Worm (Caenorhabditis elegans) whole organism, young adult: ENCODE measurements around the gene cdc-48.1.

Experiments
- B0019.2 ChIP-seq: fragments of 200-800 bp; sonication (Bioruptor generic); conservative IDR thresholded peaks from 2 replicates; pipeline ENCODE4 v1.3.6; 2022; ENCODE audit warnings: missing genetic modification reagents, missing genetic modification characterization, missing compliant biosample characterization
- B0261.1 ChIP-seq: sonication (generic microtip); optimal IDR thresholded peaks from 2 replicates; lab custom pipeline; 2016; ENCODE audit warnings: mild to moderate bottlenecking, missing genetic modification characterization, moderate library complexity, missing compliant biosample characterization
- B0336.3 ChIP-seq: fragments of 200-800 bp; sonication (Bioruptor generic); IDR thresholded peaks from 2 replicates; pipeline ENCODE4 v1.3.6; 2022; ENCODE audit warnings: missing genetic modification characterization, missing compliant biosample characterization
- C06A6.2 ChIP-seq: fragments of 200-800 bp; sonication (Bioruptor generic); conservative IDR thresholded peaks from 2 replicates; pipeline ENCODE4 v1.3.6; 2022; ENCODE audit warnings: missing genetic modification characterization, missing compliant biosample characterization
- C17E4.6 ChIP-seq: fragments of 200-800 bp; sonication (Bioruptor generic); IDR thresholded peaks from 2 replicates; pipeline ENCODE4 v1.3.6; 2022; ENCODE audit warnings: missing genetic modification reagents, missing genetic modification characterization, missing compliant biosample characterization
- F33H1.4 ChIP-seq: fragments of 200-800 bp; sonication (Bioruptor generic); IDR thresholded peaks from 2 replicates; pipeline ENCODE4 v1.3.6; 2022; ENCODE audit warnings: missing genetic modification reagents, missing genetic modification characterization, missing compliant biosample characterization
- T07F8.4 ChIP-seq: sonication (generic microtip); optimal IDR thresholded peaks from 2 replicates; lab custom pipeline; 2016; ENCODE audit warnings: mild to moderate bottlenecking, missing genetic modification characterization, moderate library complexity, missing compliant biosample characterization
- Y67H2A.10 ChIP-seq: fragments of 200-800 bp; sonication (Bioruptor generic); conservative IDR thresholded peaks from 2 replicates; pipeline ENCODE4 v1.3.6; 2022; ENCODE audit warnings: missing genetic modification reagents, missing genetic modification characterization, missing compliant biosample characterization
- Y79H2A.3 ChIP-seq: fragments of 200-800 bp; sonication (Bioruptor generic); conservative IDR thresholded peaks from 2 replicates; pipeline ENCODE4 v1.3.6; 2022; ENCODE audit warnings: missing genetic modification reagents, missing genetic modification characterization, missing compliant biosample characterization
- akir-1 ChIP-seq: fragments of 200-800 bp; sonication (Bioruptor generic); optimal IDR thresholded peaks from 2 replicates; lab custom pipeline; 2018; ENCODE audit warnings: mild to moderate bottlenecking, missing genetic modification characterization, moderate library complexity, missing compliant biosample characterization
- ama-1 ChIP-seq, 3 experiments: fragments of 150-350 bp in 1 of 3; sonication (generic microtip) in 2 of 3; optimal IDR thresholded peaks; 2 replicates each; lab custom pipeline; 2014 to 2018; ENCODE audit warnings: missing biosample characterization in 2 of 3, missing genetic modification characterization in 2 of 3, missing genetic modification reagents in 2 of 3
- aptf-2 ChIP-seq: fragments of 200-800 bp; sonication (Bioruptor generic); conservative IDR thresholded peaks from 2 replicates; pipeline ENCODE4 v1.3.6; 2022; ENCODE audit warnings: missing genetic modification reagents, missing genetic modification characterization, missing compliant biosample characterization
- aptf-3 ChIP-seq: fragments of 200-800 bp; sonication (Bioruptor generic); IDR thresholded peaks from 2 replicates; pipeline ENCODE4 v1.3.6; 2022; ENCODE audit warnings: missing genetic modification characterization, missing compliant biosample characterization
- athp-1 ChIP-seq: sonication (generic microtip); optimal IDR thresholded peaks from 2 replicates; lab custom pipeline; 2017; ENCODE audit warnings: mild to moderate bottlenecking, missing genetic modification characterization, missing compliant biosample characterization
- attf-5 ChIP-seq: fragments of 200-800 bp; sonication (Bioruptor generic); optimal IDR thresholded peaks from 2 replicates; lab custom pipeline; 2018; ENCODE audit warnings: mild to moderate bottlenecking, missing genetic modification characterization, missing compliant biosample characterization
- ceh-100 ChIP-seq: fragments of 200-800 bp; sonication (Bioruptor generic); IDR thresholded peaks from 2 replicates; pipeline ENCODE4 v1.3.6; 2022; ENCODE audit warnings: missing genetic modification reagents, missing genetic modification characterization, missing compliant biosample characterization
- chd-7 ChIP-seq: sonication (generic microtip); optimal IDR thresholded peaks from 2 replicates; lab custom pipeline; 2016; ENCODE audit warnings: mild to moderate bottlenecking, missing genetic modification characterization, moderate library complexity, missing compliant biosample characterization
- egl-18 ChIP-seq: fragments of 200-800 bp; sonication (Bioruptor generic); IDR thresholded peaks from 2 replicates; pipeline ENCODE4 v1.3.6; 2022; ENCODE audit warnings: missing genetic modification reagents, missing genetic modification characterization, missing compliant biosample characterization
- egrh-3 ChIP-seq: fragments of 200-800 bp; sonication (Bioruptor generic); IDR thresholded peaks from 2 replicates; pipeline ENCODE4 v1.3.6; 2022; ENCODE audit warnings: missing genetic modification reagents, missing genetic modification characterization, missing compliant biosample characterization
- ets-4 ChIP-seq: fragments of 200-800 bp; sonication (Bioruptor generic); optimal IDR thresholded peaks from 2 replicates; lab custom pipeline; 2018; ENCODE audit warnings: mild to moderate bottlenecking, missing genetic modification characterization, missing compliant biosample characterization
- gei-17 ChIP-seq: fragments of 200-800 bp; sonication (Bioruptor generic); optimal IDR thresholded peaks from 2 replicates; lab custom pipeline; 2018; ENCODE audit warnings: mild to moderate bottlenecking, missing genetic modification characterization, missing compliant biosample characterization
- hlh-12 ChIP-seq: sonication (generic microtip); optimal IDR thresholded peaks from 2 replicates; lab custom pipeline; 2016; ENCODE audit warnings: missing genetic modification characterization, missing compliant biosample characterization
- hlh-26 ChIP-seq: fragments of 200-800 bp; sonication (Bioruptor generic); conservative IDR thresholded peaks from 2 replicates; pipeline ENCODE4 v1.3.6; 2022; ENCODE audit warnings: missing genetic modification reagents, missing genetic modification characterization, missing compliant biosample characterization
- hsf-1 ChIP-seq: fragments of 200-800 bp; sonication (Bioruptor generic); IDR thresholded peaks from 2 replicates; pipeline ENCODE4 v1.3.6; 2022; ENCODE audit warnings: missing genetic modification reagents, missing genetic modification characterization, missing compliant biosample characterization
- lin-35 ChIP-seq, 3 experiments: fragments of 150-350 bp in 2 of 3; sonication (generic microtip) in 1 of 3; optimal IDR thresholded peaks; 2 replicates each; lab custom pipeline; 2014 to 2018; ENCODE audit warnings: missing biosample characterization in 3 of 3, missing genetic modification characterization in 3 of 3, missing genetic modification reagents in 3 of 3
- lin-54 ChIP-seq: fragments of 200-800 bp; sonication (Bioruptor generic); optimal IDR thresholded peaks from 2 replicates; lab custom pipeline; 2018; ENCODE audit warnings: mild to moderate bottlenecking, missing genetic modification characterization, missing compliant biosample characterization
- lsl-1 ChIP-seq: fragments of 200-800 bp; sonication (Bioruptor generic); optimal IDR thresholded peaks from 2 replicates; lab custom pipeline; 2018; ENCODE audit warnings: mild to moderate bottlenecking, missing genetic modification characterization, moderate library complexity, missing compliant biosample characterization
- lsy-27 ChIP-seq: sonication (generic microtip); optimal IDR thresholded peaks from 2 replicates; lab custom pipeline; 2017; ENCODE audit warnings: missing genetic modification characterization, mild to moderate bottlenecking, missing compliant biosample characterization, antibody characterized with exemption, missing genotype, borderline replicate concordance; ENCODE audit not compliant: insufficient read depth
- madf-10 ChIP-seq: sonication (generic microtip); optimal IDR thresholded peaks from 2 replicates; lab custom pipeline; 2016; ENCODE audit warnings: mild to moderate bottlenecking, missing genetic modification characterization, missing compliant biosample characterization
- madf-3 ChIP-seq: fragments of 200-800 bp; sonication (Bioruptor generic); IDR thresholded peaks from 2 replicates; pipeline ENCODE4 v1.3.6; 2022; ENCODE audit warnings: missing genetic modification reagents, missing genetic modification characterization, missing compliant biosample characterization
- madf-6 ChIP-seq: fragments of 200-800 bp; sonication (Bioruptor generic); IDR thresholded peaks from 2 replicates; pipeline ENCODE4 v1.3.6; 2022; ENCODE audit warnings: missing genetic modification reagents, missing genetic modification characterization, missing compliant biosample characterization
- mxl-1 ChIP-seq: sonication (generic microtip); optimal IDR thresholded peaks from 2 replicates; lab custom pipeline; 2016; ENCODE audit warnings: missing genetic modification characterization, missing compliant biosample characterization
- nfya-1 ChIP-seq: sonication (generic microtip); optimal IDR thresholded peaks from 2 replicates; lab custom pipeline; 2017; ENCODE audit warnings: antibody characterized with exemption, missing compliant biosample characterization, missing genetic modification characterization, borderline replicate concordance; ENCODE audit not compliant: insufficient read depth
- nhr-179 ChIP-seq: sonication (generic microtip); optimal IDR thresholded peaks from 2 replicates; lab custom pipeline; 2016; ENCODE audit warnings: mild to moderate bottlenecking, missing genetic modification characterization, missing compliant biosample characterization
- pbrm-1 ChIP-seq: fragments of 200-800 bp; sonication (Bioruptor generic); IDR thresholded peaks from 2 replicates; pipeline ENCODE4 v1.3.6; 2022; ENCODE audit warnings: missing genetic modification reagents, missing genetic modification characterization, missing compliant biosample characterization
- repo-1 ChIP-seq: sonication (generic microtip); optimal IDR thresholded peaks from 2 replicates; lab custom pipeline; 2017; ENCODE audit warnings: mild to moderate bottlenecking, missing genetic modification characterization, missing compliant biosample characterization
- rpc-1 ChIP-seq, 2 experiments: fragments of 150-350 bp in 1 of 2; sonication (generic microtip) in 1 of 2; optimal IDR thresholded peaks; 2 replicates each; lab custom pipeline; 2014 to 2018; ENCODE audit warnings: missing biosample characterization in 1 of 2, missing genetic modification characterization in 1 of 2, missing genetic modification reagents in 1 of 2, missing genotype in 1 of 2
- snpc-3.4 ChIP-seq: sonication (generic microtip); optimal IDR thresholded peaks from 2 replicates; lab custom pipeline; 2017; ENCODE audit warnings: missing genetic modification characterization, mild to moderate bottlenecking, missing compliant biosample characterization, antibody characterized with exemption, moderate library complexity, missing genotype, missing genetic modification reagents
- snpc-4 ChIP-seq, 5 experiments: fragments of 150-350 bp in 1 of 5; sonication (generic microtip) in 4 of 5; optimal IDR thresholded peaks; 2 replicates each; lab custom pipeline; 2014 to 2018; ENCODE audit warnings: missing genetic modification characterization in 5 of 5, missing biosample characterization in 3 of 5, antibody characterized with exemption in 2 of 5, mild to moderate bottlenecking in 2 of 5, missing compliant biosample characterization in 2 of 5, missing genotype in 2 of 5, moderate library complexity in 2 of 5, missing genetic modification reagents in 1 of 5
- sptf-2 ChIP-seq: fragments of 200-800 bp; sonication (Bioruptor generic); optimal IDR thresholded peaks from 2 replicates; lab custom pipeline; 2018; ENCODE audit warnings: mild to moderate bottlenecking, missing genetic modification characterization, missing compliant biosample characterization
- unc-130 ChIP-seq: sonication (generic microtip); optimal IDR thresholded peaks from 2 replicates; lab custom pipeline; 2016; ENCODE audit warnings: missing genetic modification reagents, missing genetic modification characterization, missing compliant biosample characterization
- unc-62 ChIP-seq: fragments of 150-350 bp; optimal IDR thresholded peaks from 2 replicates; lab custom pipeline; 2014; ENCODE audit warnings: missing biosample characterization, missing genetic modification reagents, missing genetic modification characterization
- zfh-2 ChIP-seq: fragments of 200-800 bp; sonication (Bioruptor generic); conservative IDR thresholded peaks from 2 replicates; pipeline ENCODE4 v1.3.6; 2022; ENCODE audit warnings: missing genetic modification reagents, missing genetic modification characterization, missing compliant biosample characterization
- ztf-25 ChIP-seq: fragments of 200-800 bp; sonication (Bioruptor generic); IDR thresholded peaks from 2 replicates; pipeline ENCODE4 v1.3.6; 2022; ENCODE audit warnings: missing genetic modification reagents, missing genetic modification characterization, missing compliant biosample characterization

Gene cdc-48.1

DNA sequence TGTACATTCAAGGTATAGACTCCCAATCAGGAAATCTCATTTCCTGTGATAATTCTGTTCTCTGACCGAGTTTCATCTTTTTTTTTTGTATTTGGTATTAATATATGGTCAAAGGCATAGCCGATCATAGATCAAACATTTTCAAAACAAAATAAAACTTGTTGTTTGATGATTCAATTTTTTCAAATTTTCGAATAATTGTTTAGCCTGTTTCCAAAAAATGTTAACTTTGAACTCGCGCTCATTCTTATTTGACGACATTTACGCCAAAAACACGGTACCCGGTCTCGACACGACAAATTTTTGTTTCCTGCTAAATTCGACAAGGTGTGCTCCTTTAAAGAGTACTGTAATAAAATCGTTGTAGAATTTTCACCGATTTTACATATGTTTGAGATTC is 45.6 kb upstream of the cdc-48.1 start:
- TF ChIP-seq F33H1.4 (GFP tag; lab: Robert Waterston, UW) (no peak), lin-54 (GFP tag; lab: Kevin White, UChicago) (no peak), B0336.3 (GFP tag; lab: Robert Waterston, UW) (no peak), madf-6 (GFP tag; lab: Robert Waterston, UW) (no peak), Y79H2A.3 (GFP tag; lab: Robert Waterston, UW) (no peak), egrh-3 (GFP tag; lab: Robert Waterston, UW) (no peak), snpc-3.4 (no peak), lin-35 (GFP tag; optimal IDR thresholded peaks at IDR 0.05; lab: Kevin White, UChicago) (no peak), C06A6.2 (GFP tag; lab: Robert Waterston, UW) (no peak), zfh-2 (GFP tag; lab: Robert Waterston, UW) (no peak), lsy-27 (tag; lab: Kevin White, UChicago) (no peak), T07F8.4 (tag; lab: Kevin White, UChicago) (no peak), attf-5 (no peak)

DNA sequence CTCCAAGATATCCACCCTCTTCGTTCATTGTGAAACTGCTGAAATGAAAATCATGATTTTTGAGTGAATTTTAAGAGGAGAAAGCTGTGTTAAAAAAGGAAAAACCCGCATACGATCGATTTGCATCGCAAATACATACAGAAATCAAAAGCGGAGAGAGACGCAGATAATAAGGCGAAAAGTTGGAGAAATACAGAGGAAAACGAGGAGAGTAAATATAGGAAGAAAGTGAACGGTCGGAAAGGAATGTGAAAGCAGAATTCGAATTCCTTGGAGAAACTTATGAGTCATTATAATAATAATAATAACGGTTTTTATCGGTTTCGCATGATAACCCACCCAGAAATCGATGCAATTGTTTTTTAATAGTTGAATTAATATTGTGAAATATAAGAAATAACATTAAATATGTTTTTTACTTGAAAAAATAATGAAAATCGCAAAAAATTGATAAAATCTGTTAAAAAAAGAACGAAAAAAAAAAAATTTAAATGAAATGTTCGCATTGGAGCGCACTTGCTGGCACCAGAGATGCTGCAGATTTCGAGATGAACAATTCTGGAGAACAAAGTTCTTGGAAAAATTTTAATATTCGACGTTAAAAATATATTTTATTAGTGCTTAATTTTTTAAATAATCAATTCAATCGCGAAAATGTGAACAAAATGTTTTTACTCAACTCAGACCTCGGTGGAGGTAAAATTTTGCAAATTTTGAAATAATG is 44.2 kb upstream of the cdc-48.1 start, which contains the start of gene ccm-3:
ccm-3 (minus strand) TSS at position 38 of the 724 bp plus-strand sequence.
- TF ChIP-seq unc-130 (no peak), mxl-1 (tag; lab: Kevin White, UChicago) (no peak), lsl-1 (GFP tag; lab: Kevin White, UChicago) (no peak), pbrm-1 (GFP tag; lab: Robert Waterston, UW) (no peak), madf-10 (tag; lab: Kevin White, UChicago) (no peak), B0019.2 (GFP tag; lab: Robert Waterston, UW) (no peak), B0261.1 (tag; lab: Kevin White, UChicago) (no peak), ama-1 (optimal IDR thresholded peaks at IDR 0.05; lab: Kevin White, UChicago) (no peak), ama-1 (GFP tag; optimal IDR thresholded peaks at IDR 0.05; lab: Kevin White, UChicago) (no peak), B0336.3 (GFP tag; lab: Robert Waterston, UW) (no peak), athp-1 (tag; lab: Kevin White, UChicago) (no peak), aptf-3 (no peak), madf-3 (GFP tag; lab: Robert Waterston, UW) (no peak), hlh-26 (GFP tag; lab: Robert Waterston, UW) (no peak), hlh-12 (tag; lab: Kevin White, UChicago) (no peak), nfya-1 (no peak), gei-17 (no peak), ceh-100 (GFP tag; lab: Robert Waterston, UW) (peak; percentile 69; the same call in 1 of the 2 replicates), ets-4 (GFP tag; lab: Kevin White, UChicago) (no peak), rpc-1 (optimal IDR thresholded peaks at IDR 0.05; lab: Kevin White, UChicago) (no peak), rpc-1 (tag; optimal IDR thresholded peaks at IDR 0.05; lab: Kevin White, UChicago) (no peak), aptf-2 (GFP tag; lab: Robert Waterston, UW) (no peak), sptf-2 (GFP tag; lab: Kevin White, UChicago) (no peak), ztf-25 (GFP tag; lab: Robert Waterston, UW) (no peak), snpc-4 (GFP tag; optimal IDR thresholded peaks at IDR 0.05; lab: Kevin White, UChicago) (no peak), snpc-4 (tag; optimal IDR thresholded peaks at IDR 0.05; lab: Kevin White, UChicago) (no peak), hsf-1 (GFP tag; lab: Robert Waterston, UW) (no peak), lin-35 (GFP tag; optimal IDR thresholded peaks at IDR 0.05; lab: Kevin White, UChicago) (peak in 1 of 3 experiments; percentile 36), unc-62 (GFP tag; lab: Kevin White, UChicago) (no peak), lsy-27 (tag; lab: Kevin White, UChicago) (no peak), C17E4.6 (GFP tag; lab: Robert Waterston, UW) (no peak), Y67H2A.10 (no peak), repo-1 (tag; lab: Kevin White, UChicago) (no peak), nhr-179 (no peak), egl-18 (GFP tag; lab: Robert Waterston, UW) (no peak), chd-7 (no peak), akir-1 (GFP tag; lab: Kevin White, UChicago) (no peak)
